Worm (Caenorhabditis elegans): Measurements from ENCODE around the gene C11G10.1.

DNA sequence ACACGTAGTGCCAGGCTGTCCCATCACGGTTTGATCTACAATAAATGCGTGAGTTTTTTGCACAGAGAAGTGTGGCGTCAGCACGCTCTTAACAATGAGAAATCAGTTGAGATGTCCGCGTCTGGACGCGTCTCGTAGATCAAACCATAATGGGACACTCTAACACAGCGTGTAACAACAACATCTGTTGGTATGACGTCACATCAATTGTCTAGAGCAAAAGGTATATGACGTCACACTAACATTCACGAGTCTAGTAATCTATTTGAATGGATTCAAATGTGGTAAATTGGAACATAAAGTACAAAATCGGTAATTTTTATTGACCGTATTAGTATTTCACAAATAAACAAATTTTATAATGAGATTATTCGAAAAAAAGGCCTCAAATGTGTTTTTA lies 42.8 kb downstream of the C11G10.1 start:
- TF ChIP-seq pat-9 (tag; optimal IDR thresholded peaks at IDR 0.05) (no peak), ceh-24 (tag; optimal IDR thresholded peaks at IDR 0.05) (no peak), unc-55 (GFP tag; optimal IDR thresholded peaks at IDR 0.05) (no peak), nhr-11 (tag; optimal IDR thresholded peaks at IDR 0.05) (no peak), pqm-1 (tag; optimal IDR thresholded peaks at IDR 0.05) (no peak), ceh-6 (GFP tag; optimal IDR thresholded peaks at IDR 0.05) (no peak)
